Worm (Caenorhabditis elegans) whole organism, L4 larva: ENCODE measurements around the gene abu-5.
"Not testable (repeated sequence)": the region's sequence is repeated elsewhere in the genome, so short reads cannot be mapped to it uniquely, and the experiment has no call there.

Source experiments
- D1046.2 ChIP-seq: fragments of 200-800 bp; sonication (Bioruptor generic); IDR thresholded peaks from 2 replicates; pipeline ENCODE4 v1.3.6; 2022; ENCODE audit warnings: missing genetic modification characterization, missing compliant biosample characterization
- R02D3.7 ChIP-seq: fragments of 150-350 bp; sonication (generic microtip); optimal IDR thresholded peaks from 3 replicates; lab custom pipeline; 2014; ENCODE audit warnings: missing biosample characterization, missing genetic modification characterization
- ZK337.2 ChIP-seq: fragments of 200-800 bp; sonication (Bioruptor generic); IDR thresholded peaks from 2 replicates; pipeline ENCODE4 v1.3.6; 2022; ENCODE audit warnings: missing genetic modification reagents, missing genetic modification characterization, missing compliant biosample characterization
- aha-1 ChIP-seq: fragments of 150-350 bp; peaks from one replicate; lab custom pipeline; 2014; ENCODE audit warnings: missing biosample characterization, missing genetic modification characterization
- ceh-44 ChIP-seq: fragments of 200-800 bp; sonication (Bioruptor generic); IDR thresholded peaks from 2 replicates; pipeline ENCODE4 v1.3.6; 2022; ENCODE audit warnings: missing genetic modification reagents, missing genetic modification characterization, missing compliant biosample characterization
- ceh-62 ChIP-seq: sonication (generic microtip); optimal IDR thresholded peaks from 2 replicates; lab custom pipeline; 2017; ENCODE audit warnings: missing biosample characterization, missing genetic modification characterization
- ceh-82 ChIP-seq: sonication (generic microtip); optimal IDR thresholded peaks from 2 replicates; lab custom pipeline; 2017; ENCODE audit warnings: missing biosample characterization, missing genetic modification characterization
- cey-2 ChIP-seq: sonication (generic microtip); optimal IDR thresholded peaks from 3 replicates; lab custom pipeline; 2017; ENCODE audit warnings: missing genetic modification characterization, mild to moderate bottlenecking, missing compliant biosample characterization, antibody characterized with exemption, borderline replicate concordance; ENCODE audit not compliant: insufficient read depth
- daf-16 ChIP-seq, 3 experiments: sonication (generic microtip); optimal IDR thresholded peaks; 2 replicates each; lab custom pipeline; 2016 to 2017; ENCODE audit warnings: missing genetic modification characterization in 3 of 3, missing genetic modification reagents in 3 of 3, mild to moderate bottlenecking in 2 of 3, missing compliant biosample characterization in 2 of 3, missing biosample characterization in 1 of 3, moderate library complexity in 1 of 3
- daf-8 ChIP-seq: fragments of 200-800 bp; sonication (Bioruptor generic); IDR thresholded peaks from 2 replicates; pipeline ENCODE4 v1.3.6; 2022; ENCODE audit warnings: missing genetic modification characterization, missing compliant biosample characterization
- dmd-8 ChIP-seq: fragments of 200-800 bp; sonication (Bioruptor generic); IDR thresholded peaks from 2 replicates; pipeline ENCODE4 v1.3.6; 2022; ENCODE audit warnings: missing genetic modification characterization, missing compliant biosample characterization
- duxl-1 ChIP-seq: sonication (generic microtip); optimal IDR thresholded peaks from 2 replicates; lab custom pipeline; 2016; ENCODE audit warnings: mild to moderate bottlenecking, missing genetic modification characterization, moderate library complexity, missing compliant biosample characterization; ENCODE audit not compliant: poor library complexity
- dve-1 ChIP-seq: sonication (generic microtip); optimal IDR thresholded peaks from 2 replicates; lab custom pipeline; 2017; ENCODE audit warnings: antibody characterized with exemption, mild to moderate bottlenecking, missing genetic modification characterization, missing compliant biosample characterization; ENCODE audit not compliant: insufficient read depth
- fkh-10 ChIP-seq: fragments of 150-350 bp; optimal IDR thresholded peaks from 2 replicates; lab custom pipeline; 2014; ENCODE audit warnings: missing biosample characterization, missing genetic modification reagents, missing genetic modification characterization
- hlh-11 ChIP-seq: fragments of 200-800 bp; sonication (Bioruptor generic); optimal IDR thresholded peaks from 2 replicates; lab custom pipeline; 2018; ENCODE audit warnings: mild to moderate bottlenecking, missing genetic modification characterization, missing compliant biosample characterization
- hlh-30 ChIP-seq: sonication (generic microtip); optimal IDR thresholded peaks from 2 replicates; lab custom pipeline; 2017; ENCODE audit warnings: antibody characterized with exemption, mild to moderate bottlenecking, missing genetic modification characterization, missing compliant biosample characterization; ENCODE audit not compliant: insufficient read depth
- lin-39 ChIP-seq: fragments of 150-350 bp; optimal IDR thresholded peaks from 2 replicates; lab custom pipeline; 2014; ENCODE audit warnings: missing biosample characterization, missing genetic modification reagents, missing genetic modification characterization
- lsy-2 ChIP-seq, 2 experiments: fragments of 150-350 bp in 1 of 2; sonication (generic microtip) in 1 of 2; optimal IDR thresholded peaks; 2 replicates each; lab custom pipeline; 2014 to 2017; ENCODE audit warnings: missing biosample characterization in 2 of 2, missing genetic modification characterization in 2 of 2
- madf-5 ChIP-seq, 2 experiments: fragments of 200-800 bp; sonication (Bioruptor generic); IDR thresholded peaks; 2 replicates each; pipeline ENCODE4 v1.3.6; 2022; ENCODE audit warnings: missing compliant biosample characterization in 2 of 2, missing genetic modification characterization in 2 of 2
- mdt-29 ChIP-seq: fragments of 200-800 bp; sonication (Bioruptor generic); IDR thresholded peaks from 2 replicates; pipeline ENCODE4 v1.3.6; 2022; ENCODE audit warnings: missing genetic modification reagents, missing genetic modification characterization, missing compliant biosample characterization
- mep-1 ChIP-seq: fragments of 150-350 bp; sonication (generic microtip); optimal IDR thresholded peaks from 3 replicates; lab custom pipeline; 2014; ENCODE audit warnings: missing biosample characterization, missing genetic modification characterization
- mxl-3 ChIP-seq: fragments of 200-800 bp; sonication (Bioruptor generic); optimal IDR thresholded peaks from 2 replicates; lab custom pipeline; 2018; ENCODE audit warnings: mild to moderate bottlenecking, missing genetic modification characterization, missing compliant biosample characterization
- nhr-11 ChIP-seq: fragments of 150-350 bp; optimal IDR thresholded peaks from 2 replicates; lab custom pipeline; 2014; ENCODE audit warnings: missing biosample characterization, missing genetic modification characterization
- nhr-25 ChIP-seq: sonication (generic microtip); optimal IDR thresholded peaks from 2 replicates; lab custom pipeline; 2017; ENCODE audit warnings: missing genetic modification characterization, mild to moderate bottlenecking, missing compliant biosample characterization, antibody characterized with exemption, moderate library complexity, borderline replicate concordance; ENCODE audit not compliant: insufficient read depth
- nhr-28 ChIP-seq: fragments of 150-350 bp; optimal IDR thresholded peaks from 2 replicates; lab custom pipeline; 2014; ENCODE audit warnings: missing biosample characterization, missing genetic modification characterization
- nhr-42 ChIP-seq: fragments of 200-800 bp; sonication (Bioruptor generic); IDR thresholded peaks from 2 replicates; pipeline ENCODE4 v1.3.6; 2022; ENCODE audit warnings: missing genetic modification characterization, missing compliant biosample characterization
- nhr-6 ChIP-seq: fragments of 150-350 bp; optimal IDR thresholded peaks from 2 replicates; lab custom pipeline; 2014; ENCODE audit warnings: missing biosample characterization, missing genetic modification characterization
- pqm-1 ChIP-seq: sonication (generic microtip); optimal IDR thresholded peaks from 2 replicates; lab custom pipeline; 2017; ENCODE audit warnings: missing biosample characterization, missing genetic modification characterization
- rbr-2 ChIP-seq: sonication (generic microtip); optimal IDR thresholded peaks from 2 replicates; lab custom pipeline; 2016; ENCODE audit warnings: missing genotype, missing genetic modification characterization, missing compliant biosample characterization
- saeg-2 ChIP-seq: fragments of 200-800 bp; sonication (Bioruptor generic); IDR thresholded peaks from 2 replicates; pipeline ENCODE4 v1.3.6; 2022; ENCODE audit warnings: missing genetic modification reagents, missing genetic modification characterization, missing compliant biosample characterization
- sdz-12 ChIP-seq: fragments of 200-800 bp; sonication (Bioruptor generic); optimal IDR thresholded peaks from 2 replicates; lab custom pipeline; 2018; ENCODE audit warnings: mild to moderate bottlenecking, missing genetic modification characterization, missing compliant biosample characterization
- skn-1 ChIP-seq: fragments of 150-350 bp; optimal IDR thresholded peaks from 2 replicates; lab custom pipeline; 2014; ENCODE audit warnings: missing biosample characterization, missing genetic modification characterization
- snpc-1.2 ChIP-seq: fragments of 200-800 bp; sonication (Bioruptor generic); IDR thresholded peaks from 2 replicates; pipeline ENCODE4 v1.3.6; 2022; ENCODE audit warnings: missing genetic modification reagents, missing genetic modification characterization, missing compliant biosample characterization
- spr-1 ChIP-seq: sonication (generic microtip); optimal IDR thresholded peaks from 2 replicates; lab custom pipeline; 2016; ENCODE audit warnings: mild to moderate bottlenecking, missing genetic modification characterization, missing compliant biosample characterization
- spr-3 ChIP-seq: fragments of 200-800 bp; sonication (Bioruptor generic); optimal IDR thresholded peaks from 2 replicates; lab custom pipeline; 2018; ENCODE audit warnings: mild to moderate bottlenecking, missing genetic modification characterization, missing compliant biosample characterization
- tra-1 ChIP-seq: fragments of 200-800 bp; sonication (Bioruptor generic); IDR thresholded peaks from 2 replicates; pipeline ENCODE4 v1.3.6; 2022; ENCODE audit warnings: missing genetic modification reagents, missing genetic modification characterization, missing compliant biosample characterization
- unc-62 ChIP-seq, 3 experiments: fragments of 150-350 bp in 1 of 3; sonication (generic microtip); optimal IDR thresholded peaks in 2 of 3; peaks in 1 of 3; 1 replicate in 1 of 3; 2 replicates in 2 of 3; lab custom pipeline; 2014 to 2017; ENCODE audit warnings: missing biosample characterization in 3 of 3, missing genetic modification characterization in 3 of 3, missing genetic modification reagents in 3 of 3, missing genotype in 1 of 3
- zfp-3 ChIP-seq: fragments of 200-800 bp; sonication (Bioruptor generic); conservative IDR thresholded peaks from 2 replicates; pipeline ENCODE4 v1.3.6; 2022; ENCODE audit warnings: missing genetic modification reagents, missing genetic modification characterization, missing compliant biosample characterization
- zip-11 ChIP-seq: fragments of 200-800 bp; sonication (Bioruptor generic); IDR thresholded peaks from 2 replicates; pipeline ENCODE4 v1.3.6; 2022; ENCODE audit warnings: missing genetic modification characterization, missing compliant biosample characterization
- zip-2 ChIP-seq: fragments of 150-350 bp; optimal IDR thresholded peaks from 2 replicates; lab custom pipeline; 2014; ENCODE audit warnings: missing biosample characterization, missing genetic modification characterization

Gene abu-5

ce11 chrIV:15590397-15590796 lies at the start of gene abu-5:
TSS of gene abu-5 (plus strand) at chrIV:15590697.
- TF ChIP-seq daf-16 (GFP tag; optimal IDR thresholded peaks at IDR 0.05; lab: Kevin White, UChicago): not testable (repeated sequence)
- peak; percentile 17 for TF ChIP-seq daf-16 (tag; optimal IDR thresholded peaks at IDR 0.05; lab: Kevin White, UChicago)

- TF ChIP-seq fkh-10 (no peak), ceh-44 (GFP tag; lab: Robert Waterston, UW) (no peak), ceh-82 (no peak), snpc-1.2 (GFP tag; lab: Robert Waterston, UW) (peak; percentile 61; the same call in 1 of the 2 replicates), zfp-3 (GFP tag; lab: Robert Waterston, UW) (no peak), daf-8 (GFP tag; lab: Robert Waterston, UW) (no peak), mxl-3 (GFP tag; lab: Kevin White, UChicago) (no peak)
Measured at ce11 chrIV:15554771-15555170, 35.7 kb upstream of the abu-5 start.

ce11 chrIV:15559065-15559464 lies 31.4 kb upstream of the abu-5 start:
- peak in 1 of 2 experiments; percentile 3 for TF ChIP-seq unc-62 (GFP tag; optimal IDR thresholded peaks at IDR 0.05 in 1 of 2; lab: Kevin White, UChicago)
- no peak for TF ChIP-seq unc-62 (tag; optimal IDR thresholded peaks at IDR 0.05; lab: Kevin White, UChicago)
- no peak for TF ChIP-seq madf-5 (GFP tag; IDR thresholded peaks at IDR 0.05; lab: Robert Waterston, UW)
- TF ChIP-seq pqm-1 (tag; lab: Kevin White, UChicago): peak; percentile 41
- TF ChIP-seq dve-1 (tag; lab: Kevin White, UChicago): peak; percentile 23
- no peak for TF ChIP-seq hlh-30 (tag; lab: Kevin White, UChicago)
- 0 out of 2 replicates have a peak, but pooled peaks have one; percentile 29 for TF ChIP-seq tra-1
- TF ChIP-seq lsy-2 (tag; optimal IDR thresholded peaks at IDR 0.05; lab: Kevin White, UChicago): peak in 1 of 2 experiments; percentile 28
- TF ChIP-seq duxl-1 (tag; lab: Kevin White, UChicago): peak; percentile 40
- TF ChIP-seq ceh-62 (tag; lab: Kevin White, UChicago): no peak
- no peak for TF ChIP-seq mdt-29 (GFP tag; lab: Robert Waterston, UW)
- TF ChIP-seq cey-2: no peak
- TF ChIP-seq daf-16 (GFP tag; optimal IDR thresholded peaks at IDR 0.05; lab: Kevin White, UChicago): no peak
- TF ChIP-seq daf-16 (tag; optimal IDR thresholded peaks at IDR 0.05; lab: Kevin White, UChicago): peak; percentile 62

- TF ChIP-seq zip-11 (GFP tag; lab: Robert Waterston, UW): no peak
- TF ChIP-seq duxl-1 (tag; lab: Kevin White, UChicago): peak; percentile 64
- TF ChIP-seq dve-1 (tag; lab: Kevin White, UChicago): peak; percentile 66
- TF ChIP-seq nhr-6 (tag; lab: Kevin White, UChicago): peak; percentile 64
- peak; percentile 86 for TF ChIP-seq fkh-10
- TF ChIP-seq hlh-11: no peak
- peak; percentile 31 for TF ChIP-seq nhr-25 (tag; lab: Kevin White, UChicago)
- peak in 1 of 2 experiments; percentile 85 for TF ChIP-seq lsy-2 (tag; optimal IDR thresholded peaks at IDR 0.05; lab: Kevin White, UChicago)
- peak; percentile 81 for TF ChIP-seq rbr-2 (tag; lab: Kevin White, UChicago)
- TF ChIP-seq mep-1 (tag; lab: Kevin White, UChicago): peak; percentile 65
- TF ChIP-seq dmd-8 (GFP tag; lab: Robert Waterston, UW): no peak
- no peak for TF ChIP-seq lin-39 (tag; lab: Kevin White, UChicago)
- peak in 1 of 2 experiments; percentile 3 for TF ChIP-seq unc-62 (GFP tag; optimal IDR thresholded peaks at IDR 0.05 in 1 of 2; lab: Kevin White, UChicago)
- no peak for TF ChIP-seq unc-62 (tag; optimal IDR thresholded peaks at IDR 0.05; lab: Kevin White, UChicago)
- TF ChIP-seq aha-1: peak; percentile 1
- TF ChIP-seq D1046.2 (GFP tag; lab: Robert Waterston, UW): no peak
Measured at ce11 chrIV:15561223-15561656, 29.3 kb upstream of the abu-5 start.

ce11 chrIV:15564327-15564726 lies 26.2 kb upstream of the abu-5 start, which contains the start of gene Y105C5A.1:
TSS of gene Y105C5A.1 (minus strand) at chrIV:15564427.
- TF ChIP-seq aha-1: no peak
- no peak for TF ChIP-seq unc-62 (GFP tag; optimal IDR thresholded peaks at IDR 0.05 in 1 of 2; lab: Kevin White, UChicago)
- TF ChIP-seq unc-62 (tag; optimal IDR thresholded peaks at IDR 0.05; lab: Kevin White, UChicago): no peak
- TF ChIP-seq nhr-11 (tag; lab: Kevin White, UChicago): no peak
- no peak for TF ChIP-seq pqm-1 (tag; lab: Kevin White, UChicago)
- no peak for TF ChIP-seq daf-8 (GFP tag; lab: Robert Waterston, UW)
- no peak for TF ChIP-seq skn-1 (tag; lab: Kevin White, UChicago)
- TF ChIP-seq spr-1 (tag; lab: Kevin White, UChicago): no peak
- no peak for TF ChIP-seq sdz-12 (GFP tag; lab: Kevin White, UChicago)
- TF ChIP-seq saeg-2: no peak
- no peak for TF ChIP-seq nhr-42 (GFP tag; lab: Robert Waterston, UW)
- TF ChIP-seq spr-3: no peak
- TF ChIP-seq zip-2 (tag; lab: Kevin White, UChicago): no peak
- TF ChIP-seq ZK337.2 (GFP tag; lab: Robert Waterston, UW): no peak
- no peak for TF ChIP-seq R02D3.7 (tag; lab: Kevin White, UChicago)
- no peak for TF ChIP-seq nhr-28 (tag; lab: Kevin White, UChicago)
